Worm (Caenorhabditis elegans): ENCODE measurements around the gene ZK131.11.

- no peak for TF ChIP-seq F13H6.1 (tag; optimal IDR thresholded peaks at IDR 0.05)
- TF ChIP-seq nhr-25 (tag; optimal IDR thresholded peaks at IDR 0.05) = no peak
- TF ChIP-seq nhr-21 (tag; optimal IDR thresholded peaks at IDR 0.05) = no peak
- TF ChIP-seq snpc-4 (tag; optimal IDR thresholded peaks at IDR 0.05) = no peak
- no peak for TF ChIP-seq zag-1 (tag; optimal IDR thresholded peaks at IDR 0.05)
- no peak for TF ChIP-seq egl-27 (tag; optimal IDR thresholded peaks at IDR 0.05)
- TF ChIP-seq ztf-1 (GFP tag; conservative IDR thresholded peaks at IDR 0.05) = no peak
- TF ChIP-seq C34F6.9 (tag; optimal IDR thresholded peaks at IDR 0.05) = no peak
- TF ChIP-seq ceh-82 (tag; optimal IDR thresholded peaks at IDR 0.05) = no peak
- no peak for TF ChIP-seq ama-1 (optimal IDR thresholded peaks at IDR 0.05)
- no peak for TF ChIP-seq unc-62 (GFP tag; optimal IDR thresholded peaks at IDR 0.05)
- TF ChIP-seq dmd-4 (tag; optimal IDR thresholded peaks at IDR 0.05) = no peak
- no peak for TF ChIP-seq lin-39 (tag; optimal IDR thresholded peaks at IDR 0.05)
Observed at ce11 chrII:13812335-13812734, 20.3 kb downstream of the ZK131.11 start.

Measured in whole organism, L2 larva.